Worm (Caenorhabditis elegans) whole organism, young adult: ENCODE measurements around the gene F35H10.2.
A peak's percentile ranks its signal among the peaks of the same experiment; 100 is the strongest.

Experiments used
- B0035.1 ChIP-seq: sonication (generic microtip); optimal IDR thresholded peaks from 2 replicates; lab custom pipeline; 2016; ENCODE audit warnings: missing genetic modification characterization, mild to moderate bottlenecking, missing compliant biosample characterization, missing genotype, missing genetic modification reagents
- F33H1.4 ChIP-seq: fragments of 200-800 bp; sonication (Bioruptor generic); IDR thresholded peaks from 2 replicates; pipeline ENCODE4 v1.3.6; 2022; ENCODE audit warnings: missing genetic modification reagents, missing genetic modification characterization, missing compliant biosample characterization
- F39B2.1 ChIP-seq: fragments of 200-800 bp; sonication (Bioruptor generic); IDR thresholded peaks from 2 replicates; pipeline ENCODE4 v1.3.6; 2022; ENCODE audit warnings: missing genetic modification reagents, missing genetic modification characterization, missing compliant biosample characterization
- F52B5.7 ChIP-seq: sonication (generic microtip); optimal IDR thresholded peaks from 2 replicates; lab custom pipeline; 2016; ENCODE audit warnings: mild to moderate bottlenecking, missing genetic modification characterization, missing compliant biosample characterization
- F55B11.4 ChIP-seq: sonication (generic microtip); optimal IDR thresholded peaks from 2 replicates; lab custom pipeline; 2016; ENCODE audit warnings: missing compliant biosample characterization, missing genetic modification characterization, borderline replicate concordance; ENCODE audit not compliant: insufficient read depth
- F57A8.1 ChIP-seq: fragments of 200-800 bp; sonication (Bioruptor generic); optimal IDR thresholded peaks from 2 replicates; lab custom pipeline; 2018; ENCODE audit warnings: mild to moderate bottlenecking, missing genetic modification characterization, moderate library complexity, missing compliant biosample characterization
- F57C9.4 ChIP-seq: sonication (generic microtip); optimal IDR thresholded peaks from 2 replicates; lab custom pipeline; 2017; ENCODE audit warnings: mild to moderate bottlenecking, missing genetic modification characterization, missing compliant biosample characterization
- K11D2.4 ChIP-seq: fragments of 200-800 bp; sonication (Bioruptor generic); IDR thresholded peaks from 2 replicates; pipeline ENCODE4 v1.3.6; 2022; ENCODE audit warnings: missing genetic modification reagents, missing genetic modification characterization, missing compliant biosample characterization
- T07F8.4 ChIP-seq: sonication (generic microtip); optimal IDR thresholded peaks from 2 replicates; lab custom pipeline; 2016; ENCODE audit warnings: mild to moderate bottlenecking, missing genetic modification characterization, moderate library complexity, missing compliant biosample characterization
- T26A5.8 ChIP-seq: sonication (generic microtip); optimal IDR thresholded peaks from 2 replicates; lab custom pipeline; 2016; ENCODE audit warnings: missing genetic modification characterization, missing compliant biosample characterization
- Y67H2A.10 ChIP-seq: fragments of 200-800 bp; sonication (Bioruptor generic); conservative IDR thresholded peaks from 2 replicates; pipeline ENCODE4 v1.3.6; 2022; ENCODE audit warnings: missing genetic modification reagents, missing genetic modification characterization, missing compliant biosample characterization
- Y95B8A.8 ChIP-seq: fragments of 200-800 bp; sonication (Bioruptor generic); IDR thresholded peaks from 2 replicates; pipeline ENCODE4 v1.3.6; 2022; ENCODE audit warnings: missing genetic modification reagents, missing genetic modification characterization, missing compliant biosample characterization
- ZK185.1 ChIP-seq: sonication (generic microtip); optimal IDR thresholded peaks from 2 replicates; lab custom pipeline; 2016; ENCODE audit warnings: mild to moderate bottlenecking, missing genetic modification characterization, missing compliant biosample characterization; ENCODE audit not compliant: poor library complexity, severe bottlenecking
- akir-1 ChIP-seq: fragments of 200-800 bp; sonication (Bioruptor generic); optimal IDR thresholded peaks from 2 replicates; lab custom pipeline; 2018; ENCODE audit warnings: mild to moderate bottlenecking, missing genetic modification characterization, moderate library complexity, missing compliant biosample characterization
- aptf-2 ChIP-seq: fragments of 200-800 bp; sonication (Bioruptor generic); conservative IDR thresholded peaks from 2 replicates; pipeline ENCODE4 v1.3.6; 2022; ENCODE audit warnings: missing genetic modification reagents, missing genetic modification characterization, missing compliant biosample characterization
- attf-3 ChIP-seq: fragments of 200-800 bp; sonication (Bioruptor generic); conservative IDR thresholded peaks from 2 replicates; pipeline ENCODE4 v1.3.6; 2022; ENCODE audit warnings: missing genetic modification reagents, missing genetic modification characterization, missing compliant biosample characterization
- bed-1 ChIP-seq: fragments of 200-800 bp; sonication (Bioruptor generic); IDR thresholded peaks from 2 replicates; pipeline ENCODE4 v1.3.6; 2022; ENCODE audit warnings: missing genetic modification reagents, missing genetic modification characterization, missing compliant biosample characterization
- cebp-2 ChIP-seq: fragments of 200-800 bp; sonication (Bioruptor generic); IDR thresholded peaks from 2 replicates; pipeline ENCODE4 v1.3.6; 2022; ENCODE audit warnings: missing genetic modification characterization, missing compliant biosample characterization
- ceh-100 ChIP-seq: fragments of 200-800 bp; sonication (Bioruptor generic); IDR thresholded peaks from 2 replicates; pipeline ENCODE4 v1.3.6; 2022; ENCODE audit warnings: missing genetic modification reagents, missing genetic modification characterization, missing compliant biosample characterization
- egrh-3 ChIP-seq: fragments of 200-800 bp; sonication (Bioruptor generic); IDR thresholded peaks from 2 replicates; pipeline ENCODE4 v1.3.6; 2022; ENCODE audit warnings: missing genetic modification reagents, missing genetic modification characterization, missing compliant biosample characterization
- ekl-4 ChIP-seq: fragments of 200-800 bp; sonication (Bioruptor generic); IDR thresholded peaks from 2 replicates; pipeline ENCODE4 v1.3.6; 2022; ENCODE audit warnings: missing genetic modification reagents, missing genetic modification characterization, missing compliant biosample characterization
- gei-17 ChIP-seq: fragments of 200-800 bp; sonication (Bioruptor generic); optimal IDR thresholded peaks from 2 replicates; lab custom pipeline; 2018; ENCODE audit warnings: mild to moderate bottlenecking, missing genetic modification characterization, missing compliant biosample characterization
- hlh-26 ChIP-seq: fragments of 200-800 bp; sonication (Bioruptor generic); conservative IDR thresholded peaks from 2 replicates; pipeline ENCODE4 v1.3.6; 2022; ENCODE audit warnings: missing genetic modification reagents, missing genetic modification characterization, missing compliant biosample characterization
- let-607 ChIP-seq, 2 experiments: fragments of 200-800 bp in 1 of 2; sonication (Bioruptor generic) in 1 of 2; sonication (generic microtip) in 1 of 2; optimal IDR thresholded peaks; 2 replicates each; lab custom pipeline; 2016 to 2018; ENCODE audit warnings: mild to moderate bottlenecking in 2 of 2, missing compliant biosample characterization in 2 of 2, missing genetic modification characterization in 2 of 2, moderate library complexity in 2 of 2, missing genotype in 1 of 2
- lin-54 ChIP-seq: fragments of 200-800 bp; sonication (Bioruptor generic); optimal IDR thresholded peaks from 2 replicates; lab custom pipeline; 2018; ENCODE audit warnings: mild to moderate bottlenecking, missing genetic modification characterization, missing compliant biosample characterization
- madf-6 ChIP-seq: fragments of 200-800 bp; sonication (Bioruptor generic); IDR thresholded peaks from 2 replicates; pipeline ENCODE4 v1.3.6; 2022; ENCODE audit warnings: missing genetic modification reagents, missing genetic modification characterization, missing compliant biosample characterization
- mxl-1 ChIP-seq: sonication (generic microtip); optimal IDR thresholded peaks from 2 replicates; lab custom pipeline; 2016; ENCODE audit warnings: missing genetic modification characterization, missing compliant biosample characterization
- nhr-27 ChIP-seq: fragments of 200-800 bp; sonication (Bioruptor generic); optimal IDR thresholded peaks from 2 replicates; lab custom pipeline; 2018; ENCODE audit warnings: mild to moderate bottlenecking, missing genetic modification characterization, moderate library complexity, missing compliant biosample characterization
- nhr-90 ChIP-seq: sonication (generic microtip); optimal IDR thresholded peaks from 2 replicates; lab custom pipeline; 2016; ENCODE audit warnings: missing genotype, mild to moderate bottlenecking, missing genetic modification characterization, missing compliant biosample characterization
- pbrm-1 ChIP-seq: fragments of 200-800 bp; sonication (Bioruptor generic); IDR thresholded peaks from 2 replicates; pipeline ENCODE4 v1.3.6; 2022; ENCODE audit warnings: missing genetic modification reagents, missing genetic modification characterization, missing compliant biosample characterization
- repo-1 ChIP-seq: sonication (generic microtip); optimal IDR thresholded peaks from 2 replicates; lab custom pipeline; 2017; ENCODE audit warnings: mild to moderate bottlenecking, missing genetic modification characterization, missing compliant biosample characterization
- unc-62 ChIP-seq: fragments of 150-350 bp; optimal IDR thresholded peaks from 2 replicates; lab custom pipeline; 2014; ENCODE audit warnings: missing biosample characterization, missing genetic modification reagents, missing genetic modification characterization
- zim-3 ChIP-seq: sonication (generic microtip); optimal IDR thresholded peaks from 2 replicates; lab custom pipeline; 2017; ENCODE audit warnings: mild to moderate bottlenecking, missing genetic modification characterization, moderate library complexity, missing compliant biosample characterization
- ztf-22 ChIP-seq: fragments of 200-800 bp; sonication (Bioruptor generic); optimal IDR thresholded peaks from 2 replicates; lab custom pipeline; 2018; ENCODE audit warnings: mild to moderate bottlenecking, missing genetic modification characterization, moderate library complexity, missing compliant biosample characterization

Gene F35H10.2

ce11 chrIV:8333954-8333987, 4.8 kb downstream of the F35H10.2 start, which contains the start of gene his-31 (continued):
- TF ChIP-seq attf-3 (GFP tag; lab: Robert Waterston, UW) = no peak

ce11 chrIV:8333988-8334863, 5.2 kb downstream of the F35H10.2 start, which contains the start of gene his-32:
Gene his-32 (plus strand): TSS chrIV:8334305.
- TF ChIP-seq egrh-3 (GFP tag; lab: Robert Waterston, UW) (peak; percentile 49; the same call in 1 of the 2 replicates), ekl-4 (GFP tag; lab: Robert Waterston, UW) (peak; percentile 37; the same call in 1 of the 2 replicates), F39B2.1 (peak; percentile 63; the same call in 1 of the 2 replicates), cebp-2 (GFP tag; lab: Robert Waterston, UW) (no peak), K11D2.4 (GFP tag; lab: Robert Waterston, UW) (no peak), T26A5.8 (tag; lab: Kevin White, UChicago) (no peak), pbrm-1 (GFP tag; lab: Robert Waterston, UW) (peak; percentile 44; the same call in 1 of the 2 replicates), let-607 (tag; optimal IDR thresholded peaks at IDR 0.05; lab: Kevin White, UChicago) (no peak)
- TF ChIP-seq, all 124 proteins: peak for 4

ce11 chrIV:8339636-8340035, 10.6 kb downstream of the F35H10.2 start, which contains the start of gene lgc-6:
Gene lgc-6 (plus strand): TSS chrIV:8339936.
- TF ChIP-seq F33H1.4 (no peak), egrh-3 (GFP tag; lab: Robert Waterston, UW) (no peak), akir-1 (GFP tag; lab: Kevin White, UChicago) (no peak), F55B11.4 (tag; lab: Kevin White, UChicago) (no peak), gei-17 (GFP tag; lab: Kevin White, UChicago) (no peak), repo-1 (tag; lab: Kevin White, UChicago) (no peak), ztf-22 (GFP tag; lab: Kevin White, UChicago) (no peak), lin-54 (no peak), hlh-26 (no peak), ceh-100 (GFP tag; lab: Robert Waterston, UW) (no peak), F52B5.7 (no peak), zim-3 (no peak), let-607 (tag; optimal IDR thresholded peaks at IDR 0.05; lab: Kevin White, UChicago) (no peak), madf-6 (GFP tag; lab: Robert Waterston, UW) (no peak), aptf-2 (GFP tag; lab: Robert Waterston, UW) (no peak), cebp-2 (GFP tag; lab: Robert Waterston, UW) (no peak), nhr-27 (tag; lab: Kevin White, UChicago) (no peak), Y67H2A.10 (GFP tag; lab: Robert Waterston, UW) (no peak)

- no peak for TF ChIP-seq ztf-22 (GFP tag; lab: Kevin White, UChicago)
- TF ChIP-seq Y95B8A.8 (GFP tag; lab: Robert Waterston, UW) = no peak
- TF ChIP-seq T07F8.4 = no peak
- TF ChIP-seq F57C9.4 (tag; lab: Kevin White, UChicago) = no peak
- TF ChIP-seq bed-1 (GFP tag; lab: Robert Waterston, UW) = no peak
- TF ChIP-seq unc-62 = no peak
- TF ChIP-seq F52B5.7 = no peak
- TF ChIP-seq F57A8.1 (GFP tag; lab: Kevin White, UChicago) = no peak
- no peak for TF ChIP-seq pbrm-1 (GFP tag; lab: Robert Waterston, UW)
- no peak for TF ChIP-seq mxl-1 (tag; lab: Kevin White, UChicago)
- no peak for TF ChIP-seq B0035.1 (tag; lab: Kevin White, UChicago)
- TF ChIP-seq nhr-90 (tag; lab: Kevin White, UChicago) = no peak
- no peak for TF ChIP-seq aptf-2 (GFP tag; lab: Robert Waterston, UW)
- no peak for TF ChIP-seq ZK185.1 (tag; lab: Kevin White, UChicago)
Measured at ce11 chrIV:8342385-8342784, 13.4 kb downstream of the F35H10.2 start, which contains the start of gene lgc-5. Gene lgc-5 (plus strand): TSS chrIV:8342685.
